Fruit fly (Drosophila melanogaster): ENCODE data around the gene CG13891.

DNA sequence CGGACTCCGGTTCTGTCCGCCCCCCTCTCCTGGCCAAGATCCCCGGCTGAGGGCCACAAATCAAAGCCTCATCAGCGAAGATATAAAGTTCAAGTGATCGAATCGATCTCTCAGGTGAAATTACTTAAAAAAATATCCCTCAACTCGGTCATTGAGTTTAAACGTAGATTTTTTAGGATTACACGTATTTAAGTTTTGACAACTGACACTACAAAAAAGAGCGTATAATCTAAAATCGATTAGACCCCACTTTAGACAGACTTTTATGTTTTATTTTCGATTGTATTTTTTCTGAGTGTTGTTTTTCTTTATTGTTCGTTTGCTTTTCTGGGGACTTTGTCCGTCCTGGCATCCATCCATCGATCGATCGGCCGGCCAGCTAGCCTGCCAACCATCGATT lies 48.6 kb downstream of the CG13891 start:
- TF ChIP-seq ttk (optimal IDR thresholded peaks at IDR 0.05) (no peak), Myc (optimal IDR thresholded peaks at IDR 0.05) (no peak), h (optimal IDR thresholded peaks at IDR 0.05) (no peak), psq (optimal IDR thresholded peaks at IDR 0.05) (no peak), insv (optimal IDR thresholded peaks at IDR 0.05) (no peak), Sin3A (optimal IDR thresholded peaks at IDR 0.05) (no peak)

All from Kc167 (cell line).